Worm (Caenorhabditis elegans) whole organism, mixed stage, embryonic: ENCODE measurements around the gene C31H1.5.
A peak's percentile ranks its signal among the peaks of the same experiment; 100 is the strongest.

Source experiments
- M03D4.4 ChIP-seq: sonication (generic microtip); optimal IDR thresholded peaks from 2 replicates; lab custom pipeline; 2017; ENCODE audit warnings: mild to moderate bottlenecking, missing genetic modification characterization, missing compliant biosample characterization
- bed-3 ChIP-seq: fragments of 200-800 bp; sonication (Bioruptor generic); optimal IDR thresholded peaks from 3 replicates; lab custom pipeline; 2018; ENCODE audit warnings: mild to moderate bottlenecking, missing genetic modification characterization, moderate library complexity, missing compliant biosample characterization
- ceh-39 ChIP-seq: fragments of 150-350 bp; optimal IDR thresholded peaks from 2 replicates; lab custom pipeline; 2014; ENCODE audit warnings: missing biosample characterization, missing genetic modification characterization
- ceh-83 ChIP-seq: fragments of 200-800 bp; sonication (Bioruptor generic); optimal IDR thresholded peaks from 2 replicates; lab custom pipeline; 2018; ENCODE audit warnings: mild to moderate bottlenecking, missing genetic modification characterization, missing compliant biosample characterization
- ces-1 ChIP-seq: fragments of 150-350 bp; optimal IDR thresholded peaks from 2 replicates; lab custom pipeline; 2014; ENCODE audit warnings: missing biosample characterization, missing genetic modification reagents, missing genetic modification characterization
- cnd-1 ChIP-seq: fragments of 200-800 bp; sonication (Bioruptor generic); optimal IDR thresholded peaks from 2 replicates; lab custom pipeline; 2018; ENCODE audit warnings: mild to moderate bottlenecking, missing genetic modification characterization, missing compliant biosample characterization
- drap-1 ChIP-seq: fragments of 200-800 bp; sonication (Bioruptor generic); optimal IDR thresholded peaks from 3 replicates; lab custom pipeline; 2018; ENCODE audit warnings: mild to moderate bottlenecking, missing genetic modification characterization, missing compliant biosample characterization
- elt-1 ChIP-seq: sonication (generic microtip); optimal IDR thresholded peaks from 2 replicates; lab custom pipeline; 2017; ENCODE audit warnings: missing genetic modification characterization, mild to moderate bottlenecking, missing compliant biosample characterization, antibody characterized with exemption, moderate library complexity, borderline replicate concordance; ENCODE audit not compliant: insufficient read depth
- elt-3 ChIP-seq: fragments of 150-350 bp; optimal IDR thresholded peaks from 2 replicates; lab custom pipeline; 2014; ENCODE audit warnings: missing biosample characterization, missing genetic modification characterization
- flh-1 ChIP-seq: fragments of 200-800 bp; sonication (Bioruptor generic); optimal IDR thresholded peaks from 2 replicates; lab custom pipeline; 2018; ENCODE audit warnings: mild to moderate bottlenecking, missing genetic modification characterization, moderate library complexity, missing compliant biosample characterization
- ham-2 ChIP-seq: fragments of 200-800 bp; sonication (Bioruptor generic); optimal IDR thresholded peaks from 2 replicates; lab custom pipeline; 2018; ENCODE audit warnings: mild to moderate bottlenecking, missing genetic modification characterization, missing compliant biosample characterization
- hlh-1 ChIP-seq: fragments of 150-350 bp; optimal IDR thresholded peaks from 2 replicates; lab custom pipeline; 2014; ENCODE audit warnings: missing biosample characterization, missing genetic modification reagents, missing genetic modification characterization
- lin-13 ChIP-seq: fragments of 150-350 bp; optimal IDR thresholded peaks from 2 replicates; lab custom pipeline; 2014; ENCODE audit warnings: missing biosample characterization, missing genetic modification characterization
- lin-32 ChIP-seq: fragments of 200-800 bp; sonication (Bioruptor generic); optimal IDR thresholded peaks from 2 replicates; lab custom pipeline; 2018; ENCODE audit warnings: mild to moderate bottlenecking, missing genetic modification characterization, missing compliant biosample characterization
- lsy-2 ChIP-seq: fragments of 150-350 bp; optimal IDR thresholded peaks from 2 replicates; lab custom pipeline; 2014; ENCODE audit warnings: missing biosample characterization, missing genetic modification characterization
- mep-1 ChIP-seq: fragments of 150-350 bp; optimal IDR thresholded peaks from 2 replicates; lab custom pipeline; 2017; ENCODE audit warnings: missing biosample characterization, missing genetic modification reagents, missing genetic modification characterization, inconsistent platforms
- mls-2 ChIP-seq: sonication (generic microtip); optimal IDR thresholded peaks from 2 replicates; lab custom pipeline; 2016; ENCODE audit warnings: mild to moderate bottlenecking, missing genetic modification characterization, moderate library complexity, missing compliant biosample characterization
- nhr-12 ChIP-seq: fragments of 150-350 bp; optimal IDR thresholded peaks from 2 replicates; lab custom pipeline; 2014; ENCODE audit warnings: missing biosample characterization, missing genetic modification characterization
- nhr-2 ChIP-seq: fragments of 150-350 bp; optimal IDR thresholded peaks from 2 replicates; lab custom pipeline; 2014; ENCODE audit warnings: missing biosample characterization, missing genetic modification characterization
- nhr-237 ChIP-seq: fragments of 150-350 bp; optimal IDR thresholded peaks from 2 replicates; lab custom pipeline; 2014; ENCODE audit warnings: missing biosample characterization, missing genetic modification characterization
- nhr-28 ChIP-seq: fragments of 150-350 bp; optimal IDR thresholded peaks from 2 replicates; lab custom pipeline; 2014; ENCODE audit warnings: missing biosample characterization, missing genetic modification characterization
- nhr-76 ChIP-seq: sonication (generic microtip); optimal IDR thresholded peaks from 2 replicates; lab custom pipeline; 2017; ENCODE audit warnings: missing biosample characterization, missing genetic modification characterization
- pha-4 ChIP-seq: fragments of 150-350 bp; optimal IDR thresholded peaks from 2 replicates; lab custom pipeline; 2018; ENCODE audit warnings: missing biosample characterization, missing genetic modification reagents, missing genetic modification characterization
- sem-2 ChIP-seq: fragments of 200-800 bp; sonication (Bioruptor generic); optimal IDR thresholded peaks from 2 replicates; lab custom pipeline; 2018; ENCODE audit warnings: mild to moderate bottlenecking, missing genetic modification characterization, missing compliant biosample characterization
- snpc-4 ChIP-seq: fragments of 150-350 bp; optimal IDR thresholded peaks from 2 replicates; lab custom pipeline; 2014; ENCODE audit warnings: missing biosample characterization, missing genetic modification characterization
- sptf-1 ChIP-seq: sonication (generic microtip); optimal IDR thresholded peaks from 2 replicates; lab custom pipeline; 2017; ENCODE audit warnings: mild to moderate bottlenecking, missing genetic modification characterization, moderate library complexity, missing compliant biosample characterization
- tbx-8 ChIP-seq: fragments of 200-800 bp; sonication (Bioruptor generic); optimal IDR thresholded peaks from 2 replicates; lab custom pipeline; 2018; ENCODE audit warnings: mild to moderate bottlenecking, missing genetic modification characterization, moderate library complexity, missing compliant biosample characterization
- unc-120 ChIP-seq: sonication (generic microtip); optimal IDR thresholded peaks from 2 replicates; lab custom pipeline; 2017; ENCODE audit warnings: missing genetic modification characterization, missing compliant biosample characterization; ENCODE audit not compliant: poor library complexity, severe bottlenecking
- unc-62 ChIP-seq: fragments of 150-350 bp; optimal IDR thresholded peaks from 2 replicates; lab custom pipeline; 2014; ENCODE audit warnings: missing biosample characterization, missing genetic modification reagents, missing genetic modification characterization
- zip-8 ChIP-seq: fragments of 150-350 bp; optimal IDR thresholded peaks from 2 replicates; lab custom pipeline; 2014; ENCODE audit warnings: missing biosample characterization, missing genetic modification characterization

Gene C31H1.5

DNA sequence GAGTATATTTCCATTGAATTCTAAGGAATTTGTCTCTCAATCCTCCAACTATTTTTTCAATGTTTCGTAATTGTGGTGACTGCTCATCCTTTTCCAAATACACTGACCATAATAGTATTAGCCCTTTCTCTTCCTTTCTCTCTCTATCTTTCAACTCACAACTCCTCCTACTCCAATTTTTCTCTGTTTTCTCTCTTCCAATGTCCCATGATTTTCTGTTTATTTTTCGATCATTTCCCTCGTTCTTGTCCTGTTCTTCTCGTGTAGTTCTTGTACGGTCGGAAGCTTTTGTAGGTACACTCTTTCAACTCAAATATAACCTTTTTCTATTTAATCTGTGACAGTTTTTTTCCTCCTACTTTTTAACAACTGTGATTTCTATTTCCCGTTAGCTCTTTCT, 25.4 kb upstream of the C31H1.5 start:
- no peak for TF ChIP-seq mep-1 (tag; lab: Kevin White, UChicago)
- TF ChIP-seq sptf-1 (tag; lab: Kevin White, UChicago): no peak
- peak; percentile 28 for TF ChIP-seq pha-4
- no peak for TF ChIP-seq nhr-237 (tag; lab: Kevin White, UChicago)
- no peak for TF ChIP-seq ham-2 (GFP tag; lab: Kevin White, UChicago)
- TF ChIP-seq ces-1: peak; percentile 86
- TF ChIP-seq lin-32: no peak
- TF ChIP-seq drap-1 (GFP tag; lab: Kevin White, UChicago): no peak

- no peak for TF ChIP-seq drap-1 (GFP tag; lab: Kevin White, UChicago)
- no peak for TF ChIP-seq nhr-28 (tag; lab: Kevin White, UChicago)
- no peak for TF ChIP-seq tbx-8
- peak; percentile 2 for TF ChIP-seq unc-120
- no peak for TF ChIP-seq zip-8
- TF ChIP-seq nhr-237 (tag; lab: Kevin White, UChicago): no peak
These were observed 24.4 kb upstream of the C31H1.5 start for ce11 chrIV:5820953-5821352.

DNA sequence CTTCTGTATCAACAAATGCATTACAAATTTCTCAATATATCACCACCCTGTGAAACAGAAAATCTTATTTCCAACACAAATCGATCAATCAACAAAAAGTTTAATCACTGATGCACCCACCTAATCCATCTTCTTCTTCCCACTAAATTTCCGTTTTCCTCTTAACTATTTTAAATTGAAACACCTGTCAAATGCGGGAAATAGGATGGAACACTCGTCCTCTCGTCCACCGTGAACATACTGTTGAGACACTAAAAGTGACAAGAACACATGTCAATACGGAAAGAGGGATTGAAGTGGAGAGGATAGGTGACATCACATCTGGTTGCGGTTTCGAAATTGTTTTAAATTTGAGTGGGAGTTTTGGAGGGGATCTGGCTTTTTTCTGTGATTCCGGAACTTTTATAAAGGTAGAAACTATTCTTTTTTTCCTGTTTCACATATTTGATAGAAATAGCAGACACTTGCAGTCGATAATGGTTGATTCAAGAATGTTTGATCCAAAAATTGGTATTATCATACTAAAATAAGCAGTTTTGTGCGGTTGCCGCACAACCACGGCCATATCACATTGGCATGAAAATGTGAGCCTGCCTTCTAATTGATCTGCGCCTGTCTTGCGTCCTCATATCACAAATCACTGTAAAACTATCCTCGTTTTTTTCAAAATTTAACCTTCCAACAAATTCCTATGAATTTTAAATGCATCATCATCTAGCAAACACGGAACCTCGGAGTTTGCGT, 23.6 kb upstream of the C31H1.5 start:
- no peak for TF ChIP-seq ceh-83 (GFP tag; lab: Kevin White, UChicago)
- no peak for TF ChIP-seq ham-2 (GFP tag; lab: Kevin White, UChicago)
- TF ChIP-seq nhr-76: no peak
- peak; percentile 92 for TF ChIP-seq hlh-1 (tag; lab: Kevin White, UChicago)
- no peak for TF ChIP-seq nhr-12
- no peak for TF ChIP-seq sem-2
- TF ChIP-seq unc-62: peak; percentile 89
- TF ChIP-seq nhr-2 (tag; lab: Kevin White, UChicago): no peak
- peak; percentile 48 for TF ChIP-seq unc-120

DNA sequence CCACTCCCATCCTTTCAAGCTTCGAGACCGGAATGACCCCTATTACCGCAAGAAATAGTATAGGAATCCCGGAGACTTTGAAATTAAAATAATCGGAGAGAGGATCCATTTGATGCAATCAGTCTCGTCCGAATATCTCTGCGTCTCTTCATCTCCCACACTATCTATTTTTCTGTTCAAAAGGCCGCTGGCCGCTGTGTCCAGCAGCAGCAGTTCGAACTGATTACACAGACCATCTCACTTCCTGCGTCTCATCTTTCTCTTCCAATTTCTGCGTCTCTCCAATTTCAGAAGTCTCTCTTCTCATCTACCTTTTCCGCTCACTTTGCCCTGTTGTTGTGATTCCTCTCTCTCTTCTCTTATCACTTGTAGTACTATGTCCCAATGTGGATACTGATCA, 20.9 kb upstream of the C31H1.5 start:
- TF ChIP-seq hlh-1 (tag; lab: Kevin White, UChicago) (peak; percentile 45), ces-1 (peak; percentile 43), lsy-2 (tag; lab: Kevin White, UChicago) (no peak), unc-120 (peak; percentile 90), lin-13 (tag; lab: Kevin White, UChicago) (no peak), ham-2 (GFP tag; lab: Kevin White, UChicago) (peak; percentile 55), unc-62 (peak; percentile 75), elt-1 (peak; percentile 77)

ce11 chrIV:5816466-5816865, 19.9 kb upstream of the C31H1.5 start:
- TF ChIP-seq flh-1 (GFP tag; lab: Kevin White, UChicago): no peak
- TF ChIP-seq nhr-12: no peak
- no peak for TF ChIP-seq pha-4
- TF ChIP-seq lin-13 (tag; lab: Kevin White, UChicago): no peak
- no peak for TF ChIP-seq mep-1 (tag; lab: Kevin White, UChicago)
- no peak for TF ChIP-seq hlh-1 (tag; lab: Kevin White, UChicago)
- no peak for TF ChIP-seq M03D4.4 (tag; lab: Kevin White, UChicago)
- no peak for TF ChIP-seq lsy-2 (tag; lab: Kevin White, UChicago)
- no peak for TF ChIP-seq elt-1

DNA sequence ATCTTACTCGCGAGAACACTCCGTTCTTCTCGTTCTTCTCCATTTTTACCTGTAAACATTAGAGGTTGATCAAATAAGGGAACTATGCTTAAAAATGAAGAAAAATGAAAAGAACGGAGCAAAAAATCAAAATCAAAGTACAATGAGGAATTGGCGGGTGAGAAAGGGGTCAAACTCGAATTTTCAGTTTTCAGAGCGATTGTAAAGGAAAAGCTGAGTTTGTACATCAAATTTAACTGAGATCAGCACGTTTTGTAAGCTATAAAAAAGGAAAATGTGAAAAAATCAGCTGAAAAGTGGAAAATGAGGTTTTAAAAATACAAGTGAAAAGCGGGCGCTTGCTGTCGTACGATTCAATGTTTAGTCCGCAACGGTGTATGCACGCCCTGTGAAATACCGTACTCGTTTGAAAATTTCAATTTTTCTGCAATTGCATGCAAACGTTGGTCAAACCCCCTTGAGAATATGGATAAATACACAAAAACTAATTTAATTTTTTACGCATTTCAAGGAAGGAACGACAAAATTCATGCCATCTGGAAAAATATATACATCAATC, 17.6 kb upstream of the C31H1.5 start, which contains the start of gene oops-1:
Gene oops-1, minus strand, starts transcription at position 51 of the 559 bp plus-strand sequence.
- TF ChIP-seq nhr-28 (tag; lab: Kevin White, UChicago): no peak
- TF ChIP-seq elt-1: no peak
- no peak for TF ChIP-seq lsy-2 (tag; lab: Kevin White, UChicago)
- TF ChIP-seq M03D4.4 (tag; lab: Kevin White, UChicago): no peak
- no peak for TF ChIP-seq lin-32
- TF ChIP-seq nhr-76: no peak
- TF ChIP-seq ceh-39 (tag; lab: Kevin White, UChicago): no peak
- no peak for TF ChIP-seq elt-3
- no peak for TF ChIP-seq tbx-8
- TF ChIP-seq ham-2 (GFP tag; lab: Kevin White, UChicago): no peak
- TF ChIP-seq mls-2 (tag; lab: Kevin White, UChicago): no peak
- TF ChIP-seq sem-2: no peak
- TF ChIP-seq cnd-1 (tag; lab: Kevin White, UChicago): no peak
- TF ChIP-seq nhr-237 (tag; lab: Kevin White, UChicago): no peak
- TF ChIP-seq snpc-4 (tag; lab: Kevin White, UChicago): no peak
- no peak for TF ChIP-seq drap-1 (GFP tag; lab: Kevin White, UChicago)
- no peak for TF ChIP-seq bed-3 (GFP tag; lab: Kevin White, UChicago)
- TF ChIP-seq, all 35 proteins: peak for 0
